Worm (Caenorhabditis elegans) whole organism, midembryonic: ENCODE results near the gene F43C11.3.

Experiments
- T22C8.4 ChIP-seq: fragments of 200-800 bp; sonication (Bioruptor generic); IDR thresholded peaks from 2 replicates; pipeline ENCODE4 v1.3.6; 2022; ENCODE audit warnings: missing genetic modification characterization, missing compliant biosample characterization
- cog-1 ChIP-seq: sonication (generic microtip); optimal IDR thresholded peaks from 2 replicates; lab custom pipeline; 2016; ENCODE audit warnings: missing genetic modification characterization, missing compliant biosample characterization
- flt-1 ChIP-seq: fragments of 200-800 bp; sonication (Bioruptor generic); IDR thresholded peaks from 2 replicates; pipeline ENCODE4 v1.3.6; 2022; ENCODE audit warnings: missing genetic modification characterization, missing compliant biosample characterization
- tab-1 ChIP-seq: fragments of 200-800 bp; sonication (Bioruptor generic); IDR thresholded peaks from 2 replicates; pipeline ENCODE4 v1.3.6; 2022; ENCODE audit warnings: missing genetic modification characterization, missing compliant biosample characterization

DNA sequence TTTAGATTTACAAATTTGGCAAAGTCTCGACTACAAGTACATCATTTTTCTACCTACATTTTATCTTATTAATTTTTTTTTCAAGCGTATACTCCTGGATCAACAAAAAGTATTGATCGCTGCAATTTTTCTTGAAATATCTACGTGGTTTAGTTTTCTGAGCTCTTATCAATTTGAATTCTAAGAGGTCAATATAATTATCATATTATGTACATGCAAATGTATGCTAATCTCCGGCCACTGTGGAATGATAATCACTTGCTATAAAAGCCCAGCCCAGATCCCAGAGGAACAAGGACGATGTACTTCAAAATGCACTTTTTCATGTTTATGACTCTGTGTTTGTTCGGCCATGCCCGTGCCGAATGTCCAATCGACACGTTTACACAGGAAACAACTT is 3.7 kb downstream of the F43C11.3 start, which contains the start of gene F43C11.1:
- no peak for TF ChIP-seq cog-1
- TF ChIP-seq tab-1 (GFP tag; lab: Robert Waterston, UW), result no peak
- no peak for TF ChIP-seq T22C8.4 (GFP tag; lab: Robert Waterston, UW)
- TF ChIP-seq flt-1, result no peak
